Fruit fly (Drosophila melanogaster): ENCODE measurements around the gene CG43394.

DNA sequence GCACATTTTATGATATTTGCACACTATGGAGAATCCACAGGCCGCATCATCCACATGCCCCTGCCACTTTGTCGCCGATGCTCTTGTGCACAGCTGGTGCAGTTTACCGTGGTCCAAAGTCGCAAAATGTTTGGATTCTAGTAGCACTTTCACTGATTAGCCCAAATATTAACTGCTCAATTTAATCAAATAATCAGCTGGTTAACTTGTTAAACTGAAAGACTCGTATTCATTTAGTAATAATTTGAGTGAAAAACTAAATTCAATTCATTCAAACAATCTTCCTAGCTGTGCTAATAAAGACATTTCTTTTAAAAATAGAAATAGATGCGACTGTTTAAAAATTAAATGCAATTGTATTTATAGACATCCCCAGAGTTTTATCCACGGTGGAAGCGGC lies 22.5 kb downstream of the CG43394 start:
- no peak for TF ChIP-seq achi (GFP tag; optimal IDR thresholded peaks at IDR 0.05)
- no peak for TF ChIP-seq CG1621 (tag; optimal IDR thresholded peaks at IDR 0.05)
- TF ChIP-seq vri (GFP tag; optimal IDR thresholded peaks at IDR 0.05) = no peak

Measured in whole organism, prepupa.